Worm (Caenorhabditis elegans) whole organism, young adult: Measurements from ENCODE around the gene asb-1.

ENCODE experiments used
- T07F8.4 ChIP-seq: sonication (generic microtip); optimal IDR thresholded peaks from 2 replicates; lab custom pipeline; 2016; ENCODE audit warnings: mild to moderate bottlenecking, missing genetic modification characterization, moderate library complexity, missing compliant biosample characterization
- Y53G8AR.9 ChIP-seq: fragments of 200-800 bp; sonication (Bioruptor generic); conservative IDR thresholded peaks from 2 replicates; pipeline ENCODE4 v1.3.6; 2022; ENCODE audit warnings: missing genetic modification reagents, missing genetic modification characterization, missing compliant biosample characterization
- ztf-3 ChIP-seq: fragments of 200-800 bp; sonication (Bioruptor generic); optimal IDR thresholded peaks from 2 replicates; lab custom pipeline; 2018; ENCODE audit warnings: mild to moderate bottlenecking, missing genetic modification characterization, missing compliant biosample characterization

- TF ChIP-seq ztf-3 (GFP tag; lab: Kevin White, UChicago) (no peak), T07F8.4 (tag; lab: Kevin White, UChicago) (no peak), Y53G8AR.9 (GFP tag; lab: Robert Waterston, UW) (no peak)
Measured at ce11 chrIII:4593098-4593697, 2.4 kb downstream of the asb-1 start, which contains the start of gene erh-2.
